Worm (Caenorhabditis elegans) whole organism, L4 larva: ENCODE measurements around the gene C06C3.4.
A peak's percentile ranks its signal among the peaks of the same experiment; 100 is the strongest.

Experiments used
- D1046.2 ChIP-seq: fragments of 200-800 bp; sonication (Bioruptor generic); IDR thresholded peaks from 2 replicates; pipeline ENCODE4 v1.3.6; 2022; ENCODE audit warnings: missing genetic modification characterization, missing compliant biosample characterization
- aly-2 ChIP-seq: sonication (generic microtip); optimal IDR thresholded peaks from 2 replicates; lab custom pipeline; 2018; ENCODE audit warnings: missing biosample characterization, missing genetic modification characterization
- daf-16 ChIP-seq, 3 experiments: sonication (generic microtip); optimal IDR thresholded peaks; 2 replicates each; lab custom pipeline; 2016 to 2017; ENCODE audit warnings: missing genetic modification characterization in 3 of 3, missing genetic modification reagents in 3 of 3, mild to moderate bottlenecking in 2 of 3, missing compliant biosample characterization in 2 of 3, missing biosample characterization in 1 of 3, moderate library complexity in 1 of 3
- egl-43 ChIP-seq: fragments of 200-800 bp; sonication (Bioruptor generic); IDR thresholded peaks from 2 replicates; pipeline ENCODE4 v1.3.6; 2022; ENCODE audit warnings: missing genetic modification reagents, missing genetic modification characterization, missing compliant biosample characterization
- lin-39 ChIP-seq: fragments of 150-350 bp; optimal IDR thresholded peaks from 2 replicates; lab custom pipeline; 2014; ENCODE audit warnings: missing biosample characterization, missing genetic modification reagents, missing genetic modification characterization
- lsy-2 ChIP-seq, 2 experiments: fragments of 150-350 bp in 1 of 2; sonication (generic microtip) in 1 of 2; optimal IDR thresholded peaks; 2 replicates each; lab custom pipeline; 2014 to 2017; ENCODE audit warnings: missing biosample characterization in 2 of 2, missing genetic modification characterization in 2 of 2
- nhr-25 ChIP-seq: sonication (generic microtip); optimal IDR thresholded peaks from 2 replicates; lab custom pipeline; 2017; ENCODE audit warnings: missing genetic modification characterization, mild to moderate bottlenecking, missing compliant biosample characterization, antibody characterized with exemption, moderate library complexity, borderline replicate concordance; ENCODE audit not compliant: insufficient read depth
- saeg-2 ChIP-seq: fragments of 200-800 bp; sonication (Bioruptor generic); IDR thresholded peaks from 2 replicates; pipeline ENCODE4 v1.3.6; 2022; ENCODE audit warnings: missing genetic modification reagents, missing genetic modification characterization, missing compliant biosample characterization
- unc-130 ChIP-seq: sonication (generic microtip); optimal IDR thresholded peaks from 2 replicates; lab custom pipeline; 2016; ENCODE audit warnings: missing genetic modification reagents, missing genetic modification characterization, missing compliant biosample characterization
- unc-39 ChIP-seq: sonication (generic microtip); optimal IDR thresholded peaks from 2 replicates; lab custom pipeline; 2017; ENCODE audit warnings: missing biosample characterization, missing genetic modification characterization
- zag-1 ChIP-seq: fragments of 150-350 bp; optimal IDR thresholded peaks from 2 replicates; lab custom pipeline; 2014; ENCODE audit warnings: missing biosample characterization, missing genetic modification characterization

DNA sequence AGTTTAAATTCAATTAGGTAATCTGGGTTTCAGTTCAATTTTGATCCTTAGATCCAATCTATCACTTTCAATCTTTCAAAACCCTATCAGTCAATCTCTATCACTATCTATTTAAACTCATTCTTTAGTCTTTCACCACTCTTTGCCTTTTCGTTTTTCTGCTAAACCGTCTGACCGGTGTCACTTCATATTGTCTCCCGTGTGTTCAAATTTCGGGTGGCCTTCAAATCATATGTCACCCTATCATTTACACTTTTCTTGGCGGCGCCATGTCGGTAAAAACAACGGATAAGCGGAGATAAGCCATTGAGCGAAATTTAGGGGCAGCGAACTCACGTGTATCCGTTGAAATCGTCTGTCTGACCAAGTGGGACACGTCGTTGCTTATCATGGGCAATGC lies 29.1 kb upstream of the C06C3.4 start:
- no peak for TF ChIP-seq lin-39 (tag; lab: Kevin White, UChicago)
- TF ChIP-seq unc-130 (GFP tag; lab: Kevin White, UChicago) = no peak
- TF ChIP-seq nhr-25 (tag; lab: Kevin White, UChicago) = peak; percentile 1
- TF ChIP-seq unc-39 (tag; lab: Kevin White, UChicago) = no peak
- TF ChIP-seq lsy-2 (tag; optimal IDR thresholded peaks at IDR 0.05; lab: Kevin White, UChicago) = no peak
- TF ChIP-seq egl-43 (GFP tag; lab: Robert Waterston, UW) = no peak
- no peak for TF ChIP-seq saeg-2 (GFP tag; lab: Robert Waterston, UW)
- TF ChIP-seq zag-1 (tag; lab: Kevin White, UChicago) = no peak
- no peak for TF ChIP-seq D1046.2 (GFP tag; lab: Robert Waterston, UW)
- no peak for TF ChIP-seq aly-2 (tag; lab: Kevin White, UChicago)
- TF ChIP-seq daf-16 (GFP tag; optimal IDR thresholded peaks at IDR 0.05; lab: Kevin White, UChicago) = no peak
- no peak for TF ChIP-seq daf-16 (tag; optimal IDR thresholded peaks at IDR 0.05; lab: Kevin White, UChicago)
